Worm (Caenorhabditis elegans) whole organism, mixed stage, embryonic: ENCODE results near the gene fbxc-15.

Experiments
- drap-1 ChIP-seq: fragments of 200-800 bp; sonication (Bioruptor generic); optimal IDR thresholded peaks from 3 replicates; lab custom pipeline; 2018; ENCODE audit warnings: mild to moderate bottlenecking, missing genetic modification characterization, missing compliant biosample characterization
- elt-1 ChIP-seq: sonication (generic microtip); optimal IDR thresholded peaks from 2 replicates; lab custom pipeline; 2017; ENCODE audit warnings: missing genetic modification characterization, mild to moderate bottlenecking, missing compliant biosample characterization, antibody characterized with exemption, moderate library complexity, borderline replicate concordance; ENCODE audit not compliant: insufficient read depth
- lsy-2 ChIP-seq: fragments of 150-350 bp; optimal IDR thresholded peaks from 2 replicates; lab custom pipeline; 2014; ENCODE audit warnings: missing biosample characterization, missing genetic modification characterization
- mab-5 ChIP-seq: fragments of 150-350 bp; optimal IDR thresholded peaks from 2 replicates; lab custom pipeline; 2014; ENCODE audit warnings: missing biosample characterization, missing genetic modification characterization
- nhr-12 ChIP-seq: fragments of 150-350 bp; optimal IDR thresholded peaks from 2 replicates; lab custom pipeline; 2014; ENCODE audit warnings: missing biosample characterization, missing genetic modification characterization
- nhr-2 ChIP-seq: fragments of 150-350 bp; optimal IDR thresholded peaks from 2 replicates; lab custom pipeline; 2014; ENCODE audit warnings: missing biosample characterization, missing genetic modification characterization
- nhr-28 ChIP-seq: fragments of 150-350 bp; optimal IDR thresholded peaks from 2 replicates; lab custom pipeline; 2014; ENCODE audit warnings: missing biosample characterization, missing genetic modification characterization
- nhr-76 ChIP-seq: sonication (generic microtip); optimal IDR thresholded peaks from 2 replicates; lab custom pipeline; 2017; ENCODE audit warnings: missing biosample characterization, missing genetic modification characterization
- unc-62 ChIP-seq: fragments of 150-350 bp; optimal IDR thresholded peaks from 2 replicates; lab custom pipeline; 2014; ENCODE audit warnings: missing biosample characterization, missing genetic modification reagents, missing genetic modification characterization
- ztf-11 ChIP-seq: fragments of 150-350 bp; optimal IDR thresholded peaks from 2 replicates; lab custom pipeline; 2014; ENCODE audit warnings: missing biosample characterization, missing genetic modification characterization

DNA sequence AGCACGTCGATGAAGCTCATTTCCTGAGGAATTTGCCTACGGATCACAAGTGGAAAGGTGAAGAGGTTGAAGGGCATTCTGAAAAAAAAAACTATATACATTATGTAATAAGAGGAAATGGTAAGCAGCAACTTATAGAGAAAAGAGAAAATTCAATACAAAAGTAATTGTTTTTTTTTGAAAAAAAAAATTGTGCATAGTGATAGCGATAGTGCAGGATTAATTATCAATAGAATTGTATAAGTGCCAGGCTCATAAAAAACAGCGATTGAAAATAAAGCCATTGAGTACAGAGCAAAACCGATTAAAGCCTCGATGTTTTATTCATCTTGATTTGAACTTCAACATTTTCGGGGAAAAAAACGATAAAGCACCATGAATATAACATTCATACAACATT, 6.4 kb upstream of the fbxc-15 start, which contains the start of gene C32B5.15:
- TF ChIP-seq nhr-12 (tag; lab: Kevin White, UChicago) (no peak), nhr-76 (no peak), elt-1 (tag; lab: Kevin White, UChicago) (no peak), nhr-28 (no peak), nhr-2 (tag; lab: Kevin White, UChicago) (no peak), drap-1 (GFP tag; lab: Kevin White, UChicago) (no peak), unc-62 (GFP tag; lab: Kevin White, UChicago) (no peak), ztf-11 (tag; lab: Kevin White, UChicago) (no peak), mab-5 (tag; lab: Kevin White, UChicago) (no peak), lsy-2 (tag; lab: Kevin White, UChicago) (no peak)
